Worm (Caenorhabditis elegans): ENCODE data around the gene cox-15.

The cox-15 gene

ce11 chrII:11276879-11277278, 42.1 kb upstream of the cox-15 start:
- TF ChIP-seq rnt-1 (tag; optimal IDR thresholded peaks at IDR 0.05) (peak; percentile 10), ceh-8 (GFP tag; optimal IDR thresholded peaks at IDR 0.05) (no peak)

- no peak for TF ChIP-seq lin-39 (tag; optimal IDR thresholded peaks at IDR 0.05)
- no peak for TF ChIP-seq efl-1 (optimal IDR thresholded peaks at IDR 0.05)
- TF ChIP-seq efl-1 (GFP tag; optimal IDR thresholded peaks at IDR 0.05 in 1 of 2), result peak in 1 of 2 experiments; percentile 37
- no peak for TF ChIP-seq ceh-90 (tag; optimal IDR thresholded peaks at IDR 0.05)
- peak; percentile 55 for TF ChIP-seq nhr-71 (tag; optimal IDR thresholded peaks at IDR 0.05)
- TF ChIP-seq lin-14 (GFP tag; optimal IDR thresholded peaks at IDR 0.05), result peak; percentile 52
- TF ChIP-seq unc-130 (tag; optimal IDR thresholded peaks at IDR 0.05), result peak; percentile 70
- TF ChIP-seq pqm-1 (tag; optimal IDR thresholded peaks at IDR 0.05), result no peak
- TF ChIP-seq rnt-1 (tag; optimal IDR thresholded peaks at IDR 0.05), result peak; percentile 76
- TF ChIP-seq lsy-2 (tag; optimal IDR thresholded peaks at IDR 0.05), result peak; percentile 27 to 78
Measured at ce11 chrII:11275484-11275883, 40.7 kb upstream of the cox-15 start.

- TF ChIP-seq unc-86 (tag; optimal IDR thresholded peaks at IDR 0.05), result no peak
- TF ChIP-seq nhr-19 (GFP tag; conservative IDR thresholded peaks at IDR 0.05), result no peak
- no peak for TF ChIP-seq efl-3 (GFP tag; optimal IDR thresholded peaks at IDR 0.05)
- no peak for TF ChIP-seq ceh-90 (tag; optimal IDR thresholded peaks at IDR 0.05)
- no peak for TF ChIP-seq zag-1 (tag; optimal IDR thresholded peaks at IDR 0.05)
- no peak for TF ChIP-seq dsc-1 (tag; optimal IDR thresholded peaks at IDR 0.05)
- TF ChIP-seq elt-3 (tag; optimal IDR thresholded peaks at IDR 0.05), result no peak
- no peak for TF ChIP-seq xbp-1 (tag; optimal IDR thresholded peaks at IDR 0.05)
- no peak for TF ChIP-seq nhr-84 (tag; optimal IDR thresholded peaks at IDR 0.05)
- TF ChIP-seq skn-1 (tag; optimal IDR thresholded peaks at IDR 0.05), result no peak
- no peak for TF ChIP-seq nhr-71 (tag; optimal IDR thresholded peaks at IDR 0.05)
- no peak for TF ChIP-seq hpl-2 (GFP tag; optimal IDR thresholded peaks at IDR 0.05)
Measured at ce11 chrII:11274876-11275275, 40.1 kb upstream of the cox-15 start.

- no peak for TF ChIP-seq efl-1 (optimal IDR thresholded peaks at IDR 0.05)
- TF ChIP-seq efl-1 (GFP tag; optimal IDR thresholded peaks at IDR 0.05 in 1 of 2), result no peak
- no peak for TF ChIP-seq unc-98 (GFP tag; IDR thresholded peaks at IDR 0.05)
- no peak for TF ChIP-seq elt-2 (tag; optimal IDR thresholded peaks at IDR 0.05)
- TF ChIP-seq tbx-2 (tag; optimal IDR thresholded peaks at IDR 0.05), result no peak
- TF ChIP-seq C34B4.2 (tag; optimal IDR thresholded peaks at IDR 0.05), result no peak
- TF ChIP-seq ztf-11 (tag; optimal IDR thresholded peaks at IDR 0.05), result no peak
- TF ChIP-seq irx-1 (tag; optimal IDR thresholded peaks at IDR 0.05), result no peak
Measured at ce11 chrII:11270829-11271228, 36.1 kb upstream of the cox-15 start.

ce11 chrII:11268822-11269221, 34.1 kb upstream of the cox-15 start, which contains the start of gene cut-1:
Gene cut-1 (plus strand): TSS chrII:11269122.
- TF ChIP-seq mef-2 (tag; optimal IDR thresholded peaks at IDR 0.05), result no peak
- no peak for TF ChIP-seq nhr-47 (tag; optimal IDR thresholded peaks at IDR 0.05)
- TF ChIP-seq swsn-7 (tag; optimal IDR thresholded peaks at IDR 0.05), result no peak
- TF ChIP-seq elt-2 (tag; optimal IDR thresholded peaks at IDR 0.05), result no peak
- no peak for TF ChIP-seq grh-1 (GFP tag; IDR thresholded peaks at IDR 0.05)
- no peak for TF ChIP-seq hlh-17 (GFP tag; optimal IDR thresholded peaks at IDR 0.05; ENCODE audit: borderline replicate concordance)
- TF ChIP-seq ceh-8 (GFP tag; optimal IDR thresholded peaks at IDR 0.05), result no peak
- TF ChIP-seq sox-4 (tag; optimal IDR thresholded peaks at IDR 0.05), result no peak
- TF ChIP-seq Y116A8C.19 (tag; optimal IDR thresholded peaks at IDR 0.05; ENCODE audit: borderline replicate concordance), result no peak
- TF ChIP-seq snpc-4 (tag; optimal IDR thresholded peaks at IDR 0.05), result no peak
- TF ChIP-seq mdl-1 (tag; optimal IDR thresholded peaks at IDR 0.05), result no peak
- TF ChIP-seq pax-3 (tag; optimal IDR thresholded peaks at IDR 0.05), result no peak
- no peak for TF ChIP-seq fkh-4 (tag; optimal IDR thresholded peaks at IDR 0.05; ENCODE audit: borderline replicate concordance)
- TF ChIP-seq efl-3 (GFP tag; optimal IDR thresholded peaks at IDR 0.05), result no peak
- TF ChIP-seq egl-27 (tag; optimal IDR thresholded peaks at IDR 0.05), result no peak

Data from whole organism, L1 larva.